Worm (Caenorhabditis elegans): ENCODE measurements around the gene C29E4.10.

The C29E4.10 gene

ce11 chrIII:7933235-7933634 is 4.4 kb upstream of the C29E4.10 start, which contains the start of gene ran-2:
Gene ran-2, plus strand, starts transcription at chrIII:7933535.
- TF ChIP-seq cog-1 (tag; optimal IDR thresholded peaks at IDR 0.05) (no peak), med-1 (GFP tag; optimal IDR thresholded peaks at IDR 0.05; ENCODE audit: insufficient read depth) (no peak), ref-1 (GFP tag; conservative IDR thresholded peaks at IDR 0.05) (no peak), flt-1 (GFP tag; IDR thresholded peaks at IDR 0.05) (no peak), T22C8.4 (GFP tag; IDR thresholded peaks at IDR 0.05) (no peak), ztf-29 (GFP tag; IDR thresholded peaks at IDR 0.05) (no peak), tab-1 (GFP tag; IDR thresholded peaks at IDR 0.05) (no peak), ztf-23 (GFP tag; IDR thresholded peaks at IDR 0.05) (no peak), klf-2 (GFP tag; conservative IDR thresholded peaks at IDR 0.05) (no peak)

ce11 chrIII:7940819-7941218 is 3.2 kb downstream of the C29E4.10 start, which contains the start of gene C29E4.12:
Gene C29E4.12, plus strand, starts transcription at chrIII:7941151.
- TF ChIP-seq tab-1 (GFP tag; IDR thresholded peaks at IDR 0.05) (no peak), med-1 (GFP tag; optimal IDR thresholded peaks at IDR 0.05; ENCODE audit: insufficient read depth) (no peak), T22C8.4 (GFP tag; IDR thresholded peaks at IDR 0.05) (no peak)

ce11 chrIII:7941417-7941816 is 3.8 kb downstream of the C29E4.10 start, which contains the start of gene kle-2:
Gene kle-2, plus strand, starts transcription at chrIII:7941717.
- no peak for TF ChIP-seq ztf-23 (GFP tag; IDR thresholded peaks at IDR 0.05)
- no peak for TF ChIP-seq ztf-29 (GFP tag; IDR thresholded peaks at IDR 0.05)
- no peak for TF ChIP-seq tab-1 (GFP tag; IDR thresholded peaks at IDR 0.05)
- no peak for TF ChIP-seq flt-1 (GFP tag; IDR thresholded peaks at IDR 0.05)
- TF ChIP-seq T22C8.4 (GFP tag; IDR thresholded peaks at IDR 0.05), result no peak
- no peak for TF ChIP-seq klf-2 (GFP tag; conservative IDR thresholded peaks at IDR 0.05)
- TF ChIP-seq ref-1 (GFP tag; conservative IDR thresholded peaks at IDR 0.05), result no peak
- TF ChIP-seq cog-1 (tag; optimal IDR thresholded peaks at IDR 0.05), result no peak
- TF ChIP-seq med-1 (GFP tag; optimal IDR thresholded peaks at IDR 0.05; ENCODE audit: insufficient read depth), result no peak

ce11 chrIII:7946968-7947491 is 9.4 kb downstream of the C29E4.10 start, which contains the start of gene gsto-1:
Gene gsto-1, minus strand, starts transcription at chrIII:7947018.
- TF ChIP-seq klf-2 (GFP tag; conservative IDR thresholded peaks at IDR 0.05) (no peak), tab-1 (GFP tag; IDR thresholded peaks at IDR 0.05) (no peak), ztf-23 (GFP tag; IDR thresholded peaks at IDR 0.05) (no peak), med-1 (GFP tag; optimal IDR thresholded peaks at IDR 0.05; ENCODE audit: insufficient read depth) (no peak), cog-1 (tag; optimal IDR thresholded peaks at IDR 0.05) (no peak), ztf-29 (GFP tag; IDR thresholded peaks at IDR 0.05) (no peak), T22C8.4 (GFP tag; IDR thresholded peaks at IDR 0.05) (no peak), flt-1 (GFP tag; IDR thresholded peaks at IDR 0.05) (no peak), ref-1 (GFP tag; conservative IDR thresholded peaks at IDR 0.05) (no peak)

ce11 chrIII:7947677-7948076 is 10.0 kb downstream of the C29E4.10 start:
- TF ChIP-seq med-1 (GFP tag; optimal IDR thresholded peaks at IDR 0.05; ENCODE audit: insufficient read depth) (no peak), ztf-23 (GFP tag; IDR thresholded peaks at IDR 0.05) (no peak), T22C8.4 (GFP tag; IDR thresholded peaks at IDR 0.05) (no peak), cog-1 (tag; optimal IDR thresholded peaks at IDR 0.05) (no peak), ref-1 (GFP tag; conservative IDR thresholded peaks at IDR 0.05) (no peak), ztf-29 (GFP tag; IDR thresholded peaks at IDR 0.05) (no peak), flt-1 (GFP tag; IDR thresholded peaks at IDR 0.05) (no peak), tab-1 (GFP tag; IDR thresholded peaks at IDR 0.05) (no peak), klf-2 (GFP tag; conservative IDR thresholded peaks at IDR 0.05) (no peak)

ce11 chrIII:7948802-7949201 is 11.2 kb downstream of the C29E4.10 start, which contains the start of gene col-90:
Gene col-90, plus strand, starts transcription at chrIII:7948838.
- TF ChIP-seq ztf-23 (GFP tag; IDR thresholded peaks at IDR 0.05) (no peak), med-1 (GFP tag; optimal IDR thresholded peaks at IDR 0.05; ENCODE audit: insufficient read depth) (no peak), flt-1 (GFP tag; IDR thresholded peaks at IDR 0.05) (no peak), tab-1 (GFP tag; IDR thresholded peaks at IDR 0.05) (no peak)

- TF ChIP-seq tab-1 (GFP tag; IDR thresholded peaks at IDR 0.05), result no peak
Measured at ce11 chrIII:7950447-7950846, 12.8 kb downstream of the C29E4.10 start.

ce11 chrIII:7952077-7952765 is 14.6 kb downstream of the C29E4.10 start, which contains the start of gene C29E4.15:
Gene C29E4.15, plus strand, starts transcription at chrIII:7952623.
- no peak for TF ChIP-seq cog-1 (tag; optimal IDR thresholded peaks at IDR 0.05)
- TF ChIP-seq T22C8.4 (GFP tag; IDR thresholded peaks at IDR 0.05), result no peak
- TF ChIP-seq ref-1 (GFP tag; conservative IDR thresholded peaks at IDR 0.05), result no peak
- no peak for TF ChIP-seq ztf-29 (GFP tag; IDR thresholded peaks at IDR 0.05)
- no peak for TF ChIP-seq ztf-23 (GFP tag; IDR thresholded peaks at IDR 0.05)
- TF ChIP-seq klf-2 (GFP tag; conservative IDR thresholded peaks at IDR 0.05), result no peak
- TF ChIP-seq tab-1 (GFP tag; IDR thresholded peaks at IDR 0.05), result no peak
- no peak for TF ChIP-seq flt-1 (GFP tag; IDR thresholded peaks at IDR 0.05)
- no peak for TF ChIP-seq med-1 (GFP tag; optimal IDR thresholded peaks at IDR 0.05; ENCODE audit: insufficient read depth)

- TF ChIP-seq cog-1 (tag; optimal IDR thresholded peaks at IDR 0.05) (no peak), med-1 (GFP tag; optimal IDR thresholded peaks at IDR 0.05; ENCODE audit: insufficient read depth) (no peak), ztf-23 (GFP tag; IDR thresholded peaks at IDR 0.05) (no peak), T22C8.4 (GFP tag; IDR thresholded peaks at IDR 0.05) (no peak), ztf-29 (GFP tag; IDR thresholded peaks at IDR 0.05) (no peak), flt-1 (GFP tag; IDR thresholded peaks at IDR 0.05) (no peak), tab-1 (GFP tag; IDR thresholded peaks at IDR 0.05) (no peak), klf-2 (GFP tag; conservative IDR thresholded peaks at IDR 0.05) (no peak), ref-1 (GFP tag; conservative IDR thresholded peaks at IDR 0.05) (no peak)
Measured at ce11 chrIII:7953208-7953607, 15.6 kb downstream of the C29E4.10 start, which contains the start of gene let-754. Gene let-754, minus strand, starts transcription at chrIII:7953308.

- TF ChIP-seq flt-1 (GFP tag; IDR thresholded peaks at IDR 0.05) (no peak), ztf-23 (GFP tag; IDR thresholded peaks at IDR 0.05) (no peak), ztf-29 (GFP tag; IDR thresholded peaks at IDR 0.05) (no peak), med-1 (GFP tag; optimal IDR thresholded peaks at IDR 0.05; ENCODE audit: insufficient read depth) (no peak), tab-1 (GFP tag; IDR thresholded peaks at IDR 0.05) (no peak), ref-1 (GFP tag; conservative IDR thresholded peaks at IDR 0.05) (no peak), klf-2 (GFP tag; conservative IDR thresholded peaks at IDR 0.05) (no peak), T22C8.4 (GFP tag; IDR thresholded peaks at IDR 0.05) (no peak), cog-1 (tag; optimal IDR thresholded peaks at IDR 0.05) (no peak)
Measured at ce11 chrIII:7956965-7957364, 19.3 kb downstream of the C29E4.10 start, which contains the start of gene C29E4.9. Gene C29E4.9, minus strand, starts transcription at chrIII:7957065.
